Fruit fly (Drosophila melanogaster): ENCODE results near the gene CG43915.

dm6 chr3L:3927462-3927861 lies 45.2 kb upstream of the CG43915 start:
- TF ChIP-seq CG8478 (optimal IDR thresholded peaks at IDR 0.05) (no peak), CTCF (optimal IDR thresholded peaks at IDR 0.05) (no peak)

All from S2 (cell line).